Fruit fly (Drosophila melanogaster) S2 (cell line): ENCODE measurements around the gene CG5114.
A peak's percentile ranks its signal among the peaks of the same experiment; 100 is the strongest.

Experiments
- CG8478 ChIP-seq: fragments of >200 bp; optimal IDR thresholded peaks from 2 replicates; lab custom pipeline; 2018
- CTCF ChIP-seq, 2 experiments: fragments of >200 bp; optimal IDR thresholded peaks; 2 replicates each; lab custom pipeline; 2018

The CG5114 gene

dm6 chr3L:15011142-15011541 is 28.5 kb downstream of the CG5114 start:
- TF ChIP-seq CG8478 (lab: Kevin White, UChicago) (no peak), CTCF (optimal IDR thresholded peaks at IDR 0.05; lab: Kevin White, UChicago) (peak; percentile 82 to 88)

dm6 chr3L:15011638-15012335 is 29.2 kb downstream of the CG5114 start:
- no peak for TF ChIP-seq CG8478 (lab: Kevin White, UChicago)
- TF ChIP-seq CTCF (optimal IDR thresholded peaks at IDR 0.05; lab: Kevin White, UChicago): no peak

DNA sequence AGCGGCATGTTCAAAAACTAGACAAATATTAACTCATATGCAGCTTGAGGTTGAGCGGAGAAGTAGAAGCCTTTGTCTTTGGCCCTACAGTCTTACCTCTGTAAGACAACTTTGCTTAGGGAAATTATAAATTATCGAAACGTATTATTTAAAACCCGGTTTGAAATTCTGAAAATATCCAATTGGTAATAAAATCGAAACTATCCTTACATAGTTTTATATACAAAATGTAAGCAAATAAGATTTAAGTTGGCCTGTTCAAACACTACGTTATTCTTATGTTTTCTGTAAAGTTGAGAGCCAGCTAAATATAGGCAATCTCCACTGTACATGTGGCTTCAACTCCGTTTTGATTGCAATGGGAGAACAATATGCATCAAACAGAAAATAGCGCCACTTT is 30.7 kb downstream of the CG5114 start:
- TF ChIP-seq CTCF (optimal IDR thresholded peaks at IDR 0.05; lab: Kevin White, UChicago): no peak
- no peak for TF ChIP-seq CG8478 (lab: Kevin White, UChicago)

DNA sequence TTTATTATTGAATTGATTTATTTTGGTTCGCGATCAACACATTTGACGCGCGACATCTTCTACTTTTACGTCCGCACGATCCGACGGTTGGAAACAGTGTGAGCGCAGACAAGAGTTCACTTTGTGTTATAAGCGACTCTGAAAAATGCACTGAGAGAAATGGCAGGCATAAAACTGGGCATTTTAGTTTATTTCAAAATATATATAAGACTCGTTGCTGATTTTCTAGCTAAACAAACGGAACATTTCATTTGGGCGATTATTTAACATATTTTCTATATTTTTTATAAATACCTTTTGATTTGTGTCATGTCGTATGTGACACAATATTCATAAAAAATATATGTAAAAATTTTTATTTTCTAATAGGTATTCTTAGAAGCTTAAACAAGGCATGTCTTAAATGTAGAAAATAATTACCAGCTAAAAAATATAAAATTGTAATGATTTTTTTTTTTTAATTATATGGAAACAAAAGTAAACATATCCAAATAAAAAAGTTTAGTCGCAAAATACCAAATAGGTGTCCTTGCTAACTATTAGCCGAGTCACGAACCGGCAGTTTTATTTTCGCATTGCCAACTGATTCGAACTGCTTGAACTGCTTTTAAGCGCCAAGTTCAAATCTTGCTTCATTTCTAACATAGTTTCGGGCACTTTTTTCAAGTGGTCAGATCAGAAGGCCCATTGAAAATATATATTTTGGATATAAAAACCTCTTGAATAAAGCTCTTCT is 31.5 kb downstream of the CG5114 start, which contains the start of gene Reck:
TSS of gene Reck (minus strand) at position 106 of the 736 bp plus-strand sequence.
- TF ChIP-seq CG8478 (lab: Kevin White, UChicago) (no peak), CTCF (optimal IDR thresholded peaks at IDR 0.05; lab: Kevin White, UChicago) (peak in 1 of 2 experiments; percentile 73)

- TF ChIP-seq CTCF (optimal IDR thresholded peaks at IDR 0.05; lab: Kevin White, UChicago): no peak
- no peak for TF ChIP-seq CG8478 (lab: Kevin White, UChicago)
Measured at dm6 chr3L:15021008-15021407, 38.4 kb downstream of the CG5114 start.

dm6 chr3L:15023192-15023591 is 40.6 kb downstream of the CG5114 start, which contains the start of gene CG32148:
CG32148 (plus strand) TSS chr3L:15023492.
- no peak for TF ChIP-seq CG8478 (lab: Kevin White, UChicago)
- TF ChIP-seq CTCF (optimal IDR thresholded peaks at IDR 0.05; lab: Kevin White, UChicago): no peak

DNA sequence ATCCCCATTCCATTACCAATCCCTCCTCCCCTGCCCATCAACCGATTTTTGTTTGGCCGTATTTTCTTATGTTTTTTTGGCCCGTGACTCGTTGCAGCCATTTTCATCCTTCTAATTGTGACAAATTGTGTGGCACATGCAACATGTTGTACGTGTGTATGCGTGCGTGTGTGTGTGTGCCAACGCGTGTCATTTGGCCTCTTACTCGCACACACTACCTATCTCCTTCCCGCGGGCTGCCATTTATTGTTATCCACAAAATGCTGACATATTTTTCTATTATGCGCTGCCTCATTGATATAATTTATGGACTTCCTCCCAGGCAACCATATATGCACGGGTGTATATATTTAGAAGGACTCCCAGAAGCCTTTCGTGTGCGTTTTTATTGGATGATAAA is 49.1 kb downstream of the CG5114 start:
- no peak for TF ChIP-seq CG8478 (lab: Kevin White, UChicago)
- no peak for TF ChIP-seq CTCF (optimal IDR thresholded peaks at IDR 0.05; lab: Kevin White, UChicago)
